Worm (Caenorhabditis elegans) whole organism, mixed stage, embryonic: ENCODE results near the gene T26C5.2.

Experiments used
- ces-1 ChIP-seq: fragments of 150-350 bp; optimal IDR thresholded peaks from 2 replicates; lab custom pipeline; 2014; ENCODE audit warnings: missing biosample characterization, missing genetic modification reagents, missing genetic modification characterization
- elt-1 ChIP-seq: sonication (generic microtip); optimal IDR thresholded peaks from 2 replicates; lab custom pipeline; 2017; ENCODE audit warnings: missing genetic modification characterization, mild to moderate bottlenecking, missing compliant biosample characterization, antibody characterized with exemption, moderate library complexity, borderline replicate concordance; ENCODE audit not compliant: insufficient read depth
- elt-3 ChIP-seq: fragments of 150-350 bp; optimal IDR thresholded peaks from 2 replicates; lab custom pipeline; 2014; ENCODE audit warnings: missing biosample characterization, missing genetic modification characterization
- pha-4 ChIP-seq: fragments of 150-350 bp; optimal IDR thresholded peaks from 2 replicates; lab custom pipeline; 2018; ENCODE audit warnings: missing biosample characterization, missing genetic modification reagents, missing genetic modification characterization

- TF ChIP-seq pha-4 (tag; lab: Kevin White, UChicago), result no peak
- no peak for TF ChIP-seq elt-3
- no peak for TF ChIP-seq ces-1 (GFP tag; lab: Kevin White, UChicago)
- no peak for TF ChIP-seq elt-1 (tag; lab: Kevin White, UChicago)
These were observed 17.4 kb downstream of the T26C5.2 start, which contains the start of gene T26C5.4 for ce11 chrII:9250422-9250821.
